Fruit fly (Drosophila melanogaster): ENCODE data around the gene CG11122.

Gene CG11122

DNA sequence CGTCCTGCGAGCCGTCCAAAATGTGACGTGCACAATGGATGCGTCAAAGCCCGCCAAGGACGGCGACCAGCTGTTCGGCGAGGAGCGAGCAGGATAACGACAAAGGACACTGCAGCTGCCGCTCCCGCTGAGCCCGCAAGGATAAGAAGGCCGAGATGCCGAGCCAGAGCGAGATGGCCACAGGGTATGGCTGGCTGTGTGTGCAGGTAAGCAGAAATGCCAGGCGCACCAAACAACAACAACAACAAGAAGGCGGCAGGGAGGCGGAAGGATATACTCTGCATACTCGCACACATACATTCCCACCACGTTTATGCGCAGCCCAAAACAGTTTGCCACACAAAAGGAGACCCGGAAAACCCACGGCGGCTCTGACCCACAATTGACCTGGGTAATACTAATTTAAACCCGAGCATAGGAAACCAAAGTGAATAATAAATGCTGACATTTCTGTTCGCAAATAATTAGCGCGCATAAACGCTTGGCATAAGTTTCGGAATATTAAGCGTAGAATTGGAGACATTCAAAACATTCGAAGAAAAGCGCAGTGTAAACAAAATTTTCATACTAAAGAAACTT, 22.2 kb upstream of the CG11122 start (continued):
- TF ChIP-seq fkh (GFP tag; optimal IDR thresholded peaks at IDR 0.05) = no peak
- peak; percentile 14 for TF ChIP-seq achi (GFP tag; optimal IDR thresholded peaks at IDR 0.05)
- no peak for TF ChIP-seq Blimp-1 (GFP tag; optimal IDR thresholded peaks at IDR 0.05)
- TF ChIP-seq CG10631 (GFP tag; optimal IDR thresholded peaks at IDR 0.05) = no peak
- no peak for TF ChIP-seq CG6808 (GFP tag; optimal IDR thresholded peaks at IDR 0.05)
- no peak for TF ChIP-seq CG16779 (tag; optimal IDR thresholded peaks at IDR 0.05)
- no peak for TF ChIP-seq CG9139 (GFP tag; optimal IDR thresholded peaks at IDR 0.05)
- peak; percentile 27 for TF ChIP-seq esn (GFP tag; optimal IDR thresholded peaks at IDR 0.05)
- no peak for TF ChIP-seq Ets21C (GFP tag; optimal IDR thresholded peaks at IDR 0.05)
- peak; percentile 1 for TF ChIP-seq Eip75B (GFP tag; optimal IDR thresholded peaks at IDR 0.05)
- no peak for TF ChIP-seq CG4318 (GFP tag; optimal IDR thresholded peaks at IDR 0.05)
- peak; percentile 30 for TF ChIP-seq CG7368 (GFP tag; optimal IDR thresholded peaks at IDR 0.05)
- no peak for TF ChIP-seq vri (GFP tag; optimal IDR thresholded peaks at IDR 0.05)
- no peak for TF ChIP-seq salr (GFP tag; optimal IDR thresholded peaks at IDR 0.05)
- TF ChIP-seq fd85E (GFP tag; optimal IDR thresholded peaks at IDR 0.05) = no peak
- TF ChIP-seq CG8119 (GFP tag; IDR thresholded peaks at IDR 0.05) = peak; percentile 33; the same call in 1 of the 3 replicates
- TF ChIP-seq pdm3 (GFP tag; optimal IDR thresholded peaks at IDR 0.05) = peak; percentile 37
- peak; percentile 51 for TF ChIP-seq topi (GFP tag; optimal IDR thresholded peaks at IDR 0.05)
- TF ChIP-seq Ets96B (tag; optimal IDR thresholded peaks at IDR 0.05) = peak; percentile 38

DNA sequence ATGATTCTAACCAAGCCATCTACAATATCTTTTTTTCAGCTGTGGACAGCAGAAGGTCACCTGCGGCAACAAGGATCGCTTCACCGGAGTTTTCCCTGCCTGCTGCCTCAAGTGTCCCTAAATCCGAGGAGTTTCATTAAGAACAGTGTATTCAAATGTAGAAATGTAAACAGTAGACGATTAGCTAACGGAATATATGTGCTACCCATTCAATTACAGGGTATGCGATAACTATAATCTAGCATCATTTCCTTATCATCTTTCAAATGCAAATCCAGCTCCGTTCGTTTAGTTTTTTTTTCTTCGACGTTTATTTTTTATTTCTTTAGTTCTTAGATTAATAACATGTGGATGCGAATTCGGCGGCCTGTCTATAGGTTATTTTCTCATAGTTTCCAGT, 20.0 kb upstream of the CG11122 start:
- no peak for TF ChIP-seq Sox14 (GFP tag; optimal IDR thresholded peaks at IDR 0.05)

DNA sequence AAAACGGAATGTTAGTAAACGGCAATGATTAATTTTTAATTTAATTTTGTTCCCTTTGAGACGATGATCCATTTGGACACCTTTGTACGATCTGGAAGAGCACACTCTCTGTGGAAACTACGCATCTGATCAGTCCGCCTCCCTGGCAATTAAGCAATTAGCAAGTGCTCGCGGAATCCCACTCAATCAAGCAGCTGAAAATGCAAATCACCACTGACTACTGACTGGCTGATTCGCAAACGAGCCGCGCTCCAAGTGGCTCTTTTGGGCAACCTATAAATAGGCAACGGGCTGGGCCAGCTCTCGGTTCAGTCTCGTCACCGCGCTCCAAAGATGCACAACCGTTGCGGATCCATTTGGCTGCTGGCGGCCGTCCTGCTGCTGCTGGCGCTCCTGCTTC, 19.3 kb upstream of the CG11122 start, which contains the start of gene CG15201:
TSS of gene CG15201 (plus strand) at position 301 of the 400 bp plus-strand sequence.
- TF ChIP-seq salr (GFP tag; optimal IDR thresholded peaks at IDR 0.05) (no peak), CG11762 (GFP tag; optimal IDR thresholded peaks at IDR 0.05; ENCODE audit: insufficient read depth) (no peak), Ets21C (GFP tag; optimal IDR thresholded peaks at IDR 0.05) (no peak), vri (GFP tag; optimal IDR thresholded peaks at IDR 0.05) (no peak)

DNA sequence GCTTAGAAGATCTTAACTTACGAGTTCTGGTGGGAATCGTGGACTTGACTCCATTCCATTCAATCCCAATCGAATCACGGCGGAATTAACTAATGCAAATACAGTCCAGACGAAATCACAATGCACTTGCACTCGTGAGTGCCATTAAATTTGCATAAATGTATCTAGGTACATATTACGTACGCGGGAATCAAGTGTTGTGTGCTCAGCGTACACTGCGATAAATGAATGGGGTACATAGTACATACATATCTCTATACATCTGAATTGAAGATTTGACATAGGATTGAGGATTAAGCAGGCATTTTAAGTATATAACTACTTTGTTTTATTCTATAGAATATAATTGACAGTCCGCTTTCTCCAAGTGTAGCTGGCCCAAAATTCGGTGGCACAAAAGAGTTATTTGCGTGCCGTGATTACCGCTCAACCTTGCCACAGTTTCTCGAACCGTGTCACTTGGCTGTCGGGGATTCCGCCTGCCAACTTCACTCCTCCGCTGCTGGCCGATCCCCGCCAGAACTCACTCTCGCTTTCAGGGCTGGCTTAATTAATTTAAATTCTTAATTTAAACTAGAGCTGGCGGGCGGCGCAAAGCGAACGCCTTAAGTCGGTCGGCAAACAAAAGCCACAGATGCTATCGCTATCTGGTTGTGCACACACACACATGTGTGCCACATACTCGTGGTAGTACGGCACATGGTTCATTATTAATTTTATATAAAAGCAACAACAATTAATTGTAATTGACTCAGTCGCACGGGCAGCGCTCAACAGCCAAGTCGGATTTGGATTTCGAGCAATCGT, 17.5 kb upstream of the CG11122 start, which contains the start of the genes CG15199 and CG15202:
TSS of gene CG15199 (minus strand) at position 51 of the 807 bp plus-strand sequence.
TSS of gene CG15202 (plus strand) at position 757 of the 807 bp plus-strand sequence.
- TF ChIP-seq Eip78C (GFP tag) (peak; percentile 68), Met (GFP tag; optimal IDR thresholded peaks at IDR 0.05) (peak; percentile 4), esn (GFP tag; optimal IDR thresholded peaks at IDR 0.05) (no peak)

DNA sequence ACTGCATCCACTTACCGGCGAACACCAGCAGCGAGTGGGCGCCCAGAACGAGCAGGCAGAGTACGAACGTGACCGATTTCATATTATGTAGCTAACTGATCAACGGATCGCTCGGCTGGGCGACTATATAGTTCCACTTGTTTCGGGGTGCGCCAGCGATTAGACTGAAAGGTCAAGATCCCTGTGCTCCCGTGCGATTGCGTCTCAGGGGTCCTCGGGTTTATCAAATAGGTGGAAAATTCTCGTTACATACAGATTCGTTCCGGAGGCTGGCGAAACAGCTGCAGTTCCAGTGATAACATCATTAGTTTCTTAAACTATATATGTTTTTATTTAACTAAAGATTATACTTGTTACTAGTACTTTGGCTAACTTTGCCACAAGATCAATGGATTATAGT, 15.6 kb upstream of the CG11122 start, which contains the start of gene ssp7:
TSS of gene ssp7 (minus strand) at position 101 of the 400 bp plus-strand sequence.
- TF ChIP-seq salr (GFP tag; optimal IDR thresholded peaks at IDR 0.05) = no peak
- no peak for TF ChIP-seq Hr4 (GFP tag; optimal IDR thresholded peaks at IDR 0.05)
- TF ChIP-seq CG10669 (GFP tag; optimal IDR thresholded peaks at IDR 0.05) = no peak
- TF ChIP-seq CG4318 (GFP tag; optimal IDR thresholded peaks at IDR 0.05) = no peak
- no peak for TF ChIP-seq CG1621 (tag; optimal IDR thresholded peaks at IDR 0.05)
- TF ChIP-seq Ets96B (tag; optimal IDR thresholded peaks at IDR 0.05) = no peak

DNA sequence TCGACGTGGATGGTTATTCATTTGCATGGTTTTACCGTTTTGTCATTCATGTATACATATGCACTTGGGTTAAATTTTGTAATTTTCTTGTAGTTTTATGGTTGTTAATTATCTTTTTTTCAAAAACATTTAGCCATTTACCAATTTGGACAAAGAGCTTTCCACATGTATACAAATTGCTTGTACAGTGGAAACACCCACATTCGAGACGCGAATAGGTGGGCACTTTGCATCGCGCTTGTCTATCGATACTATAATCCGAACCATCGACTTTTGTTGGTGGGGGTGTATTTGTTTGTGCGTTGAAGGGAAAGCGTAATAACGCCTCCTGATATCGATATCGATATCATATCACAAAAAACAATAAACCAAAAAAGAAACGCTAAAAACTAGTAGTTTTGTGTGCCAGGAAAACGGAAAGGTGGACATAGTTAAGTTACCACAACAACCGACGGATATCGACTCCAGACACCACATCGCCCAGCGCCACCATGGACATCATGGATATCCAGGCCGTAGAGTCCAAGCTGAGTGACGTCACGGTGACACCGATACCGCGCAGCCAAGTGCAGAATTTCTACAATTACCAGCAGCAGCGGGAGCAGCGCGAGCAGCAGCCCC, 13.2 kb upstream of the CG11122 start, which contains the start of gene CDK2AP1:
TSS of gene CDK2AP1 (plus strand) at position 294 of the 621 bp plus-strand sequence.
- TF ChIP-seq Lpt (GFP tag; optimal IDR thresholded peaks at IDR 0.05) (no peak), CG31627 (GFP tag; optimal IDR thresholded peaks at IDR 0.05) (peak; percentile 36), Eip93F (GFP tag; optimal IDR thresholded peaks at IDR 0.05) (no peak), pdm3 (GFP tag; optimal IDR thresholded peaks at IDR 0.05) (peak; percentile 30), Sox14 (GFP tag; optimal IDR thresholded peaks at IDR 0.05) (peak; percentile 54), CG10631 (GFP tag; optimal IDR thresholded peaks at IDR 0.05) (peak; percentile 12), CG6792 (GFP tag; optimal IDR thresholded peaks at IDR 0.05) (no peak), cyc (GFP tag; optimal IDR thresholded peaks at IDR 0.05) (peak; percentile 7), fd59A (GFP tag; optimal IDR thresholded peaks at IDR 0.05) (no peak), dac (GFP tag; optimal IDR thresholded peaks at IDR 0.05) (no peak), salr (GFP tag; optimal IDR thresholded peaks at IDR 0.05) (no peak), Hr4 (GFP tag; optimal IDR thresholded peaks at IDR 0.05) (no peak), fkh (GFP tag; optimal IDR thresholded peaks at IDR 0.05) (peak; percentile 6), Smox (GFP tag; optimal IDR thresholded peaks at IDR 0.05) (no peak), CG1621 (tag; optimal IDR thresholded peaks at IDR 0.05) (peak; percentile 74), Sox15 (GFP tag; optimal IDR thresholded peaks at IDR 0.05) (no peak), CG15336 (GFP tag; IDR thresholded peaks at IDR 0.05) (no peak), Hr39 (GFP tag; optimal IDR thresholded peaks at IDR 0.05) (peak; percentile 34), Blimp-1 (GFP tag; optimal IDR thresholded peaks at IDR 0.05) (no peak), Met (GFP tag; optimal IDR thresholded peaks at IDR 0.05) (no peak)
